Fruit fly (Drosophila melanogaster) whole organism, embryonic: ENCODE results near the gene CG42763.

Source experiments
- Atf3 ChIP-seq: fragments of 200-800 bp; sonication (Bioruptor generic); optimal IDR thresholded peaks from 3 replicates; lab custom pipeline; 2016; ENCODE audit warnings: missing biosample characterization, missing genetic modification characterization
- CG11085 ChIP-seq: fragments of 200-800 bp; sonication (Bioruptor generic); IDR thresholded peaks from 2 replicates; pipeline ENCODE4 v1.3.6; 2022; ENCODE audit warnings: missing biosample characterization, missing genetic modification characterization
- CG12155 ChIP-seq: fragments of 200-800 bp; sonication (Bioruptor generic); optimal IDR thresholded peaks from 3 replicates; lab custom pipeline; 2016; ENCODE audit warnings: missing biosample characterization, missing genetic modification characterization
- CG12236 ChIP-seq: fragments of 200-800 bp; sonication (Bioruptor generic); optimal IDR thresholded peaks from 2 replicates; lab custom pipeline; 2016; ENCODE audit warnings: missing biosample characterization, missing genetic modification characterization
- CG12299 ChIP-seq: fragments of 200-800 bp; sonication (Bioruptor generic); optimal IDR thresholded peaks from 2 replicates; lab custom pipeline; 2018; ENCODE audit warnings: missing biosample characterization, mild to moderate bottlenecking, missing genetic modification characterization
- CG12769 ChIP-seq: fragments of 200-800 bp; sonication (Bioruptor generic); optimal IDR thresholded peaks from 2 replicates; lab custom pipeline; 2019; ENCODE audit warnings: missing biosample characterization, mild to moderate bottlenecking, missing genetic modification characterization, moderate library complexity
- CG16813 ChIP-seq: fragments of 200-800 bp; sonication (Bioruptor generic); IDR thresholded peaks from 3 replicates; pipeline ENCODE4 v1.3.6; 2022; ENCODE audit warnings: missing biosample characterization, missing genetic modification characterization; ENCODE audit not compliant: partially characterized antibody
- CG17361 ChIP-seq: fragments of 200-800 bp; sonication (Bioruptor generic); IDR thresholded peaks from 3 replicates; pipeline ENCODE4 v1.3.6; 2022; ENCODE audit warnings: missing biosample characterization, missing genetic modification characterization
- CG18262 ChIP-seq: fragments of 200-800 bp; optimal IDR thresholded peaks from 3 replicates; lab custom pipeline; 2019; ENCODE audit warnings: missing biosample characterization, mild to moderate bottlenecking, missing genetic modification characterization, moderate library complexity
- CG32532 ChIP-seq: fragments of 200-800 bp; sonication (Bioruptor generic); IDR thresholded peaks from 2 replicates; pipeline ENCODE4 v1.3.6; 2022; ENCODE audit warnings: missing biosample characterization, missing genetic modification characterization
- CG32772 ChIP-seq: fragments of 200-800 bp; sonication (Bioruptor generic); IDR thresholded peaks from 2 replicates; pipeline ENCODE4 v1.3.6; 2022; ENCODE audit warnings: missing biosample characterization, missing genetic modification characterization
- CG6765 ChIP-seq: fragments of 200-800 bp; sonication (Bioruptor generic); optimal IDR thresholded peaks from 3 replicates; lab custom pipeline; 2017; ENCODE audit warnings: missing biosample characterization, mild to moderate bottlenecking, missing genetic modification characterization
- CG7745 ChIP-seq: fragments of 200-800 bp; sonication (Bioruptor generic); optimal IDR thresholded peaks from 2 replicates; lab custom pipeline; 2018; ENCODE audit warnings: missing biosample characterization, mild to moderate bottlenecking, missing genetic modification characterization, moderate library complexity
- CG8478 ChIP-seq: fragments of >200 bp; optimal IDR thresholded peaks from 2 replicates; lab custom pipeline; 2018
- CG8944 ChIP-seq: fragments of 200-800 bp; sonication (Bioruptor generic); optimal IDR thresholded peaks from 3 replicates; lab custom pipeline; 2016; ENCODE audit warnings: missing biosample characterization, missing genetic modification characterization
- CG9797 ChIP-seq: fragments of 200-800 bp; sonication (Bioruptor generic); optimal IDR thresholded peaks from 3 replicates; lab custom pipeline; 2018; ENCODE audit warnings: missing biosample characterization, mild to moderate bottlenecking, missing genetic modification characterization
- CHES-1-like ChIP-seq: fragments of 200-800 bp; sonication (Bioruptor generic); optimal IDR thresholded peaks from 2 replicates; lab custom pipeline; 2016; ENCODE audit warnings: missing biosample characterization, missing genetic modification characterization
- CkIIα-i1 ChIP-seq: fragments of 200-800 bp; sonication (Bioruptor generic); IDR thresholded peaks from 2 replicates; pipeline ENCODE4 v1.3.6; 2022; ENCODE audit warnings: missing biosample characterization, missing genetic modification characterization
- D19A ChIP-seq: fragments of 200-800 bp; optimal IDR thresholded peaks from 3 replicates; lab custom pipeline; 2019; ENCODE audit warnings: missing biosample characterization, mild to moderate bottlenecking, missing genetic modification characterization, moderate library complexity
- Doc3 ChIP-seq: fragments of 200-800 bp; sonication (Bioruptor generic); IDR thresholded peaks from 3 replicates; pipeline ENCODE4 v1.3.6; 2022; ENCODE audit warnings: missing biosample characterization, missing genetic modification characterization; ENCODE audit not compliant: partially characterized antibody
- Elba2 ChIP-seq: fragments of 200-800 bp; sonication (Bioruptor generic); optimal IDR thresholded peaks from 3 replicates; lab custom pipeline; 2016; ENCODE audit warnings: missing biosample characterization, missing genetic modification characterization
- HmgZ ChIP-seq: fragments of 200-800 bp; sonication (Bioruptor generic); optimal IDR thresholded peaks from 2 replicates; lab custom pipeline; 2018; ENCODE audit warnings: missing biosample characterization, mild to moderate bottlenecking, missing genetic modification characterization
- Hr39 ChIP-seq: fragments of >200 bp; optimal IDR thresholded peaks from 2 replicates; lab custom pipeline; 2017
- Med ChIP-seq: fragments of 200-800 bp; sonication (Bioruptor generic); peaks from one replicate; lab custom pipeline; 2016; ENCODE audit warnings: missing biosample characterization, missing genetic modification characterization, mild to moderate bottlenecking, inconsistent platforms, moderate library complexity
- Mes4 ChIP-seq: fragments of 200-800 bp; sonication (Bioruptor generic); optimal IDR thresholded peaks from 2 replicates; lab custom pipeline; 2016; ENCODE audit warnings: missing biosample characterization, missing genetic modification characterization
- Poxn ChIP-seq: fragments of 200-800 bp; sonication (Bioruptor generic); IDR thresholded peaks from 2 replicates; pipeline ENCODE4 v1.3.6; 2022; ENCODE audit warnings: missing biosample characterization, missing genetic modification characterization
- Rfx ChIP-seq: fragments of 200-800 bp; sonication (Bioruptor generic); IDR thresholded peaks from 2 replicates; pipeline ENCODE4 v1.3.6; 2022; ENCODE audit warnings: missing biosample characterization, missing genetic modification characterization
- Side ChIP-seq: fragments of 200-800 bp; sonication (Bioruptor generic); optimal IDR thresholded peaks from 2 replicates; lab custom pipeline; 2016; ENCODE audit warnings: missing biosample characterization, missing genetic modification characterization
- Taf1 ChIP-seq: fragments of 200-800 bp; sonication (Bioruptor generic); IDR thresholded peaks from 2 replicates; pipeline ENCODE4 v1.3.6; 2022; ENCODE audit warnings: missing biosample characterization, missing genetic modification characterization
- Trl ChIP-seq, 3 experiments: fragments of >200 bp in 2 of 3; fragments of 200-800 bp in 1 of 3; sonication (Bioruptor generic) in 1 of 3; optimal IDR thresholded peaks; 2 replicates in 1 of 3; 3 replicates in 2 of 3; lab custom pipeline; 2016 to 2017; ENCODE audit warnings: missing biosample characterization in 1 of 3, missing genetic modification characterization in 1 of 3
- Vsx1 ChIP-seq: fragments of 200-800 bp; sonication (Bioruptor generic); optimal IDR thresholded peaks from 2 replicates; lab custom pipeline; 2017; ENCODE audit warnings: missing biosample characterization, mild to moderate bottlenecking, missing genetic modification characterization, missing genetic modification reagents
- croc ChIP-seq: fragments of 200-800 bp; sonication (Bioruptor generic); conservative IDR thresholded peaks from 3 replicates; pipeline ENCODE4 v1.3.6; 2022; ENCODE audit warnings: missing biosample characterization, missing genetic modification characterization
- crol ChIP-seq: fragments of 200-800 bp; sonication (Bioruptor generic); IDR thresholded peaks from 2 replicates; pipeline ENCODE4 v1.3.6; 2022; ENCODE audit warnings: missing biosample characterization, missing genetic modification characterization
- da ChIP-seq: fragments of 200-800 bp; sonication (Bioruptor generic); optimal IDR thresholded peaks from 2 replicates; lab custom pipeline; 2016; ENCODE audit warnings: missing biosample characterization, missing genetic modification characterization
- jigr1 ChIP-seq: fragments of 200-800 bp; sonication (Bioruptor generic); IDR thresholded peaks from 3 replicates; pipeline ENCODE4 v1.3.6; 2022; ENCODE audit warnings: missing biosample characterization, missing genetic modification characterization
- jing ChIP-seq: fragments of 200-800 bp; sonication (Bioruptor generic); optimal IDR thresholded peaks from 2 replicates; lab custom pipeline; 2018; ENCODE audit warnings: missing biosample characterization, mild to moderate bottlenecking, missing genetic modification characterization
- kni ChIP-seq: fragments of 200-800 bp; sonication (Bioruptor generic); optimal IDR thresholded peaks from 3 replicates; lab custom pipeline; 2017; ENCODE audit warnings: mild to moderate bottlenecking, missing biosample characterization, missing genetic modification reagents, missing genetic modification characterization
- nom ChIP-seq: fragments of 200-800 bp; sonication (Bioruptor generic); optimal IDR thresholded peaks from 2 replicates; lab custom pipeline; 2017; ENCODE audit warnings: missing biosample characterization, missing genetic modification characterization, mild to moderate bottlenecking, moderate library complexity, missing genetic modification reagents
- salm ChIP-seq: fragments of 200-800 bp; sonication (Bioruptor generic); optimal IDR thresholded peaks from 2 replicates; lab custom pipeline; 2018; ENCODE audit warnings: missing biosample characterization, mild to moderate bottlenecking, missing genetic modification characterization
- schlank ChIP-seq: fragments of 200-800 bp; sonication (Bioruptor generic); optimal IDR thresholded peaks from 2 replicates; lab custom pipeline; 2018; ENCODE audit warnings: missing biosample characterization, mild to moderate bottlenecking, missing genetic modification characterization
- scrt ChIP-seq: fragments of 200-800 bp; sonication (Bioruptor generic); optimal IDR thresholded peaks from 2 replicates; lab custom pipeline; 2018; ENCODE audit warnings: missing biosample characterization, mild to moderate bottlenecking, missing genetic modification characterization, moderate library complexity
- tgo ChIP-seq: fragments of 200-800 bp; sonication (Bioruptor generic); IDR thresholded peaks from 3 replicates; pipeline ENCODE4 v1.3.6; 2022; ENCODE audit warnings: missing biosample characterization, missing genetic modification characterization
- tin ChIP-seq: fragments of 200-800 bp; sonication (Bioruptor generic); optimal IDR thresholded peaks from 3 replicates; lab custom pipeline; 2016; ENCODE audit warnings: missing biosample characterization, missing genetic modification characterization
- tll ChIP-seq, 2 experiments: fragments of 200-800 bp in 1 of 2; fragments of >200 bp in 1 of 2; sonication (Bioruptor generic) in 1 of 2; optimal IDR thresholded peaks; 2 replicates each; lab custom pipeline; 2017 to 2019; ENCODE audit warnings: missing biosample characterization in 2 of 2, missing genetic modification characterization in 2 of 2, mild to moderate bottlenecking in 1 of 2, moderate library complexity in 1 of 2

The CG42763 gene

dm6 chr2L:8104094-8104493, 40.8 kb downstream of the CG42763 start (continued):
- TF ChIP-seq CG16813 (GFP tag; lab: Robert Waterston, UW) (no peak), Poxn (GFP tag; lab: Robert Waterston, UW) (no peak), Taf1 (no peak), CG9797 (GFP tag; lab: Kevin White, UChicago) (no peak), CG8944 (GFP tag; lab: Kevin White, UChicago) (no peak), CG32532 (GFP tag; lab: Robert Waterston, UW) (peak; percentile 8; the same call in 1 of the 2 replicates), CG12155 (no peak), CG12769 (peak; percentile 40), kni (GFP tag; lab: Kevin White, UChicago) (peak; percentile 63), CHES-1-like (GFP tag; lab: Kevin White, UChicago) (no peak), crol (GFP tag; lab: Robert Waterston, UW) (peak; percentile 92), tin (GFP tag; lab: Kevin White, UChicago) (no peak), Atf3 (GFP tag; lab: Kevin White, UChicago) (no peak), CG12299 (no peak)

- TF ChIP-seq Vsx1 (GFP tag; lab: Kevin White, UChicago): no peak
- 0 out of 2 replicates have a peak, but pooled peaks have one; percentile 21 for TF ChIP-seq CkIIα-i1
- no peak for TF ChIP-seq da (GFP tag; lab: Kevin White, UChicago)
- no peak for TF ChIP-seq Mes4 (GFP tag; lab: Kevin White, UChicago)
- TF ChIP-seq schlank (tag; lab: Kevin White, UChicago): no peak
- peak; percentile 85 for TF ChIP-seq CG8478 (lab: Kevin White, UChicago)
- no peak for TF ChIP-seq nom
- TF ChIP-seq Elba2 (GFP tag; lab: Kevin White, UChicago): no peak
- TF ChIP-seq Med (GFP tag; lab: Kevin White, UChicago): peak; percentile 76
- TF ChIP-seq Hr39 (lab: Kevin White, UChicago): peak; percentile 100
- no peak for TF ChIP-seq CG7745 (tag; lab: Kevin White, UChicago)
- TF ChIP-seq CG6765: no peak
- TF ChIP-seq Side (GFP tag; lab: Kevin White, UChicago): no peak
- TF ChIP-seq Rfx (GFP tag; lab: Robert Waterston, UW): no peak
- TF ChIP-seq CG17361 (GFP tag; lab: Robert Waterston, UW): no peak
- TF ChIP-seq CG12236 (GFP tag; lab: Kevin White, UChicago): no peak
- no peak for TF ChIP-seq scrt (GFP tag; lab: Kevin White, UChicago)
- TF ChIP-seq croc: no peak
- TF ChIP-seq CG11085 (GFP tag; lab: Robert Waterston, UW): no peak
- no peak for TF ChIP-seq jing
- no peak for TF ChIP-seq tll (GFP tag; optimal IDR thresholded peaks at IDR 0.05; lab: Kevin White, UChicago)
- TF ChIP-seq tgo (GFP tag; lab: Robert Waterston, UW): no peak
- no peak for TF ChIP-seq salm (tag; lab: Kevin White, UChicago)
- no peak for TF ChIP-seq CG18262
- no peak for TF ChIP-seq HmgZ (tag; lab: Kevin White, UChicago)
- no peak for TF ChIP-seq D19A (tag; lab: Kevin White, UChicago)
- no peak for TF ChIP-seq CG32772 (GFP tag; lab: Robert Waterston, UW)
- TF ChIP-seq Trl (optimal IDR thresholded peaks at IDR 0.05; lab: Kevin White, UChicago): peak; percentile 21 to 44
- TF ChIP-seq Trl (GFP tag; optimal IDR thresholded peaks at IDR 0.05; lab: Kevin White, UChicago): no peak
- TF ChIP-seq CG8944 (GFP tag; lab: Kevin White, UChicago): no peak
- no peak for TF ChIP-seq jigr1
- no peak for TF ChIP-seq Doc3 (GFP tag; lab: Robert Waterston, UW)
Measured at dm6 chr2L:8103073-8103472, 41.8 kb downstream of the CG42763 start.
